Worm (Caenorhabditis elegans) whole organism, young adult: ENCODE data around the gene C49C3.4.

Experiments used
- C17E4.6 ChIP-seq: fragments of 200-800 bp; sonication (Bioruptor generic); IDR thresholded peaks from 2 replicates; pipeline ENCODE4 v1.3.6; 2022; ENCODE audit warnings: missing genetic modification reagents, missing genetic modification characterization, missing compliant biosample characterization
- F10E7.11 ChIP-seq: sonication (generic microtip); optimal IDR thresholded peaks from 2 replicates; lab custom pipeline; 2017; ENCODE audit warnings: mild to moderate bottlenecking, missing genetic modification characterization, moderate library complexity, missing compliant biosample characterization
- F33H1.4 ChIP-seq: fragments of 200-800 bp; sonication (Bioruptor generic); IDR thresholded peaks from 2 replicates; pipeline ENCODE4 v1.3.6; 2022; ENCODE audit warnings: missing genetic modification reagents, missing genetic modification characterization, missing compliant biosample characterization
- F37B4.10 ChIP-seq: fragments of 200-800 bp; sonication (Bioruptor generic); IDR thresholded peaks from 2 replicates; pipeline ENCODE4 v1.3.6; 2022; ENCODE audit warnings: missing genetic modification characterization, missing compliant biosample characterization
- F52B5.7 ChIP-seq: sonication (generic microtip); optimal IDR thresholded peaks from 2 replicates; lab custom pipeline; 2016; ENCODE audit warnings: mild to moderate bottlenecking, missing genetic modification characterization, missing compliant biosample characterization
- F55B11.4 ChIP-seq: sonication (generic microtip); optimal IDR thresholded peaks from 2 replicates; lab custom pipeline; 2016; ENCODE audit warnings: missing compliant biosample characterization, missing genetic modification characterization, borderline replicate concordance; ENCODE audit not compliant: insufficient read depth
- K12H6.12 ChIP-seq: fragments of 200-800 bp; sonication (Bioruptor generic); optimal IDR thresholded peaks from 2 replicates; lab custom pipeline; 2018; ENCODE audit warnings: mild to moderate bottlenecking, missing genetic modification characterization, missing compliant biosample characterization
- Y56A3A.18 ChIP-seq: fragments of 200-800 bp; sonication (Bioruptor generic); IDR thresholded peaks from 2 replicates; pipeline ENCODE4 v1.3.6; 2022; ENCODE audit warnings: missing genetic modification reagents, missing genetic modification characterization, missing compliant biosample characterization
- ZK185.1 ChIP-seq: sonication (generic microtip); optimal IDR thresholded peaks from 2 replicates; lab custom pipeline; 2016; ENCODE audit warnings: mild to moderate bottlenecking, missing genetic modification characterization, missing compliant biosample characterization; ENCODE audit not compliant: poor library complexity, severe bottlenecking
- akir-1 ChIP-seq: fragments of 200-800 bp; sonication (Bioruptor generic); optimal IDR thresholded peaks from 2 replicates; lab custom pipeline; 2018; ENCODE audit warnings: mild to moderate bottlenecking, missing genetic modification characterization, moderate library complexity, missing compliant biosample characterization
- ama-1 ChIP-seq, 3 experiments: fragments of 150-350 bp in 1 of 3; sonication (generic microtip) in 2 of 3; optimal IDR thresholded peaks; 2 replicates each; lab custom pipeline; 2014 to 2018; ENCODE audit warnings: missing biosample characterization in 2 of 3, missing genetic modification characterization in 2 of 3, missing genetic modification reagents in 2 of 3
- atf-7 ChIP-seq: sonication (generic microtip); optimal IDR thresholded peaks from 2 replicates; lab custom pipeline; 2017; ENCODE audit warnings: mild to moderate bottlenecking, missing genetic modification characterization, missing compliant biosample characterization
- athp-1 ChIP-seq: sonication (generic microtip); optimal IDR thresholded peaks from 2 replicates; lab custom pipeline; 2017; ENCODE audit warnings: mild to moderate bottlenecking, missing genetic modification characterization, missing compliant biosample characterization
- bed-2 ChIP-seq: fragments of 200-800 bp; sonication (Bioruptor generic); IDR thresholded peaks from 2 replicates; pipeline ENCODE4 v1.3.6; 2022; ENCODE audit warnings: missing genetic modification reagents, missing genetic modification characterization, missing compliant biosample characterization
- cebp-1 ChIP-seq, 2 experiments: fragments of 200-800 bp in 1 of 2; sonication (Bioruptor generic) in 1 of 2; sonication (generic microtip) in 1 of 2; IDR thresholded peaks in 1 of 2; optimal IDR thresholded peaks in 1 of 2; 2 replicates each; pipeline versions ENCODE4 v1.3.6 to Lab custom; 2017 to 2022; ENCODE audit warnings: missing compliant biosample characterization in 2 of 2, missing genetic modification characterization in 2 of 2, mild to moderate bottlenecking in 1 of 2, missing genetic modification reagents in 1 of 2, moderate library complexity in 1 of 2
- cebp-2 ChIP-seq: fragments of 200-800 bp; sonication (Bioruptor generic); IDR thresholded peaks from 2 replicates; pipeline ENCODE4 v1.3.6; 2022; ENCODE audit warnings: missing genetic modification characterization, missing compliant biosample characterization
- ceh-100 ChIP-seq: fragments of 200-800 bp; sonication (Bioruptor generic); IDR thresholded peaks from 2 replicates; pipeline ENCODE4 v1.3.6; 2022; ENCODE audit warnings: missing genetic modification reagents, missing genetic modification characterization, missing compliant biosample characterization
- ceh-40 ChIP-seq: fragments of 200-800 bp; sonication (Bioruptor generic); IDR thresholded peaks from 2 replicates; pipeline ENCODE4 v1.3.6; 2022; ENCODE audit warnings: missing genetic modification characterization, missing compliant biosample characterization
- ceh-58 ChIP-seq: fragments of 200-800 bp; sonication (Bioruptor generic); IDR thresholded peaks from 2 replicates; pipeline ENCODE4 v1.3.6; 2022; ENCODE audit warnings: missing genetic modification characterization, missing compliant biosample characterization
- ceh-79 ChIP-seq: sonication (generic microtip); optimal IDR thresholded peaks from 2 replicates; lab custom pipeline; 2017; ENCODE audit warnings: mild to moderate bottlenecking, missing genetic modification characterization, missing compliant biosample characterization
- dpl-1 ChIP-seq: fragments of 150-350 bp; optimal IDR thresholded peaks from 2 replicates; lab custom pipeline; 2014; ENCODE audit warnings: missing biosample characterization, missing genetic modification reagents, missing genetic modification characterization
- fkh-3 ChIP-seq: sonication (generic microtip); optimal IDR thresholded peaks from 2 replicates; lab custom pipeline; 2016; ENCODE audit warnings: mild to moderate bottlenecking, missing genetic modification characterization, missing compliant biosample characterization
- gei-17 ChIP-seq: fragments of 200-800 bp; sonication (Bioruptor generic); optimal IDR thresholded peaks from 2 replicates; lab custom pipeline; 2018; ENCODE audit warnings: mild to moderate bottlenecking, missing genetic modification characterization, missing compliant biosample characterization
- him-1 ChIP-seq: sonication (generic microtip); optimal IDR thresholded peaks from 2 replicates; lab custom pipeline; 2016; ENCODE audit warnings: missing genotype, missing genetic modification reagents, missing genetic modification characterization, missing compliant biosample characterization
- hlh-26 ChIP-seq: fragments of 200-800 bp; sonication (Bioruptor generic); conservative IDR thresholded peaks from 2 replicates; pipeline ENCODE4 v1.3.6; 2022; ENCODE audit warnings: missing genetic modification reagents, missing genetic modification characterization, missing compliant biosample characterization
- hmg-1.2 ChIP-seq: fragments of 200-800 bp; sonication (Bioruptor generic); IDR thresholded peaks from 2 replicates; pipeline ENCODE4 v1.3.6; 2022; ENCODE audit warnings: missing genetic modification reagents, missing genetic modification characterization, missing compliant biosample characterization
- lag-1 ChIP-seq: fragments of 200-800 bp; sonication (Bioruptor generic); IDR thresholded peaks from 2 replicates; pipeline ENCODE4 v1.3.6; 2022; ENCODE audit warnings: missing genetic modification reagents, missing genetic modification characterization, missing compliant biosample characterization
- let-607 ChIP-seq, 2 experiments: fragments of 200-800 bp in 1 of 2; sonication (Bioruptor generic) in 1 of 2; sonication (generic microtip) in 1 of 2; optimal IDR thresholded peaks; 2 replicates each; lab custom pipeline; 2016 to 2018; ENCODE audit warnings: mild to moderate bottlenecking in 2 of 2, missing compliant biosample characterization in 2 of 2, missing genetic modification characterization in 2 of 2, moderate library complexity in 2 of 2, missing genotype in 1 of 2
- lin-40 ChIP-seq: sonication (generic microtip); optimal IDR thresholded peaks from 2 replicates; lab custom pipeline; 2016; ENCODE audit warnings: missing genetic modification characterization, mild to moderate bottlenecking, missing compliant biosample characterization, missing genotype, missing genetic modification reagents
- mes-4 ChIP-seq: sonication (generic microtip); optimal IDR thresholded peaks from 2 replicates; lab custom pipeline; 2016; ENCODE audit warnings: missing genotype, missing genetic modification characterization, missing compliant biosample characterization
- mxl-1 ChIP-seq: sonication (generic microtip); optimal IDR thresholded peaks from 2 replicates; lab custom pipeline; 2016; ENCODE audit warnings: missing genetic modification characterization, missing compliant biosample characterization
- nfya-1 ChIP-seq: sonication (generic microtip); optimal IDR thresholded peaks from 2 replicates; lab custom pipeline; 2017; ENCODE audit warnings: antibody characterized with exemption, missing compliant biosample characterization, missing genetic modification characterization, borderline replicate concordance; ENCODE audit not compliant: insufficient read depth
- nfya-2 ChIP-seq: fragments of 200-800 bp; sonication (Bioruptor generic); IDR thresholded peaks from 2 replicates; pipeline ENCODE4 v1.3.6; 2022; ENCODE audit warnings: missing genetic modification reagents, missing genetic modification characterization, missing compliant biosample characterization
- nhr-120 ChIP-seq: fragments of 200-800 bp; sonication (Bioruptor generic); IDR thresholded peaks from 2 replicates; pipeline ENCODE4 v1.3.6; 2022; ENCODE audit warnings: missing genetic modification characterization, missing compliant biosample characterization
- nhr-90 ChIP-seq: sonication (generic microtip); optimal IDR thresholded peaks from 2 replicates; lab custom pipeline; 2016; ENCODE audit warnings: missing genotype, mild to moderate bottlenecking, missing genetic modification characterization, missing compliant biosample characterization
- pbrm-1 ChIP-seq: fragments of 200-800 bp; sonication (Bioruptor generic); IDR thresholded peaks from 2 replicates; pipeline ENCODE4 v1.3.6; 2022; ENCODE audit warnings: missing genetic modification reagents, missing genetic modification characterization, missing compliant biosample characterization
- pha-4 ChIP-seq: fragments of 150-350 bp; sonication (generic microtip); optimal IDR thresholded peaks from 2 replicates; lab custom pipeline; 2014; ENCODE audit warnings: missing biosample characterization, missing genetic modification reagents, missing genetic modification characterization
- sdz-38 ChIP-seq: sonication (generic microtip); optimal IDR thresholded peaks from 2 replicates; lab custom pipeline; 2016; ENCODE audit warnings: missing genotype, missing genetic modification characterization, missing compliant biosample characterization
- tbx-9 ChIP-seq: sonication (generic microtip); optimal IDR thresholded peaks from 2 replicates; lab custom pipeline; 2016; ENCODE audit warnings: borderline replicate concordance, missing genetic modification characterization, inconsistent platforms, missing compliant biosample characterization
- unc-130 ChIP-seq: sonication (generic microtip); optimal IDR thresholded peaks from 2 replicates; lab custom pipeline; 2016; ENCODE audit warnings: missing genetic modification reagents, missing genetic modification characterization, missing compliant biosample characterization
- ztf-18 ChIP-seq: sonication (generic microtip); optimal IDR thresholded peaks from 2 replicates; lab custom pipeline; 2016; ENCODE audit warnings: missing genotype, mild to moderate bottlenecking, missing genetic modification characterization, missing compliant biosample characterization
- ztf-25 ChIP-seq: fragments of 200-800 bp; sonication (Bioruptor generic); IDR thresholded peaks from 2 replicates; pipeline ENCODE4 v1.3.6; 2022; ENCODE audit warnings: missing genetic modification reagents, missing genetic modification characterization, missing compliant biosample characterization
- ztf-3 ChIP-seq: fragments of 200-800 bp; sonication (Bioruptor generic); optimal IDR thresholded peaks from 2 replicates; lab custom pipeline; 2018; ENCODE audit warnings: mild to moderate bottlenecking, missing genetic modification characterization, missing compliant biosample characterization

The C49C3.4 gene

ce11 chrIV:17342667-17343066, 22.1 kb downstream of the C49C3.4 start, which contains the start of gene C49C3.21 (continued):
- TF ChIP-seq ceh-40 (GFP tag; lab: Robert Waterston, UW) (no peak), lag-1 (GFP tag; lab: Robert Waterston, UW) (no peak), ceh-100 (GFP tag; lab: Robert Waterston, UW) (no peak)
- TF ChIP-seq, all 124 proteins: peak for 0

- TF ChIP-seq gei-17 (GFP tag; lab: Kevin White, UChicago) (no peak), pbrm-1 (GFP tag; lab: Robert Waterston, UW) (no peak), bed-2 (GFP tag; lab: Robert Waterston, UW) (no peak), cebp-2 (GFP tag; lab: Robert Waterston, UW) (no peak), mxl-1 (tag; lab: Kevin White, UChicago) (no peak), ceh-58 (GFP tag; lab: Robert Waterston, UW) (no peak), akir-1 (GFP tag; lab: Kevin White, UChicago) (no peak), pha-4 (no peak), ztf-3 (GFP tag; lab: Kevin White, UChicago) (no peak), hlh-26 (GFP tag; lab: Robert Waterston, UW) (no peak), Y56A3A.18 (GFP tag; lab: Robert Waterston, UW) (no peak), F10E7.11 (tag; lab: Kevin White, UChicago) (no peak), F37B4.10 (GFP tag; lab: Robert Waterston, UW) (no peak), C17E4.6 (GFP tag; lab: Robert Waterston, UW) (no peak), ztf-25 (GFP tag; lab: Robert Waterston, UW) (no peak), F55B11.4 (tag; lab: Kevin White, UChicago) (no peak), ztf-18 (no peak), sdz-38 (no peak), dpl-1 (GFP tag; lab: Kevin White, UChicago) (no peak), ama-1 (optimal IDR thresholded peaks at IDR 0.05; lab: Kevin White, UChicago) (no peak), ama-1 (GFP tag; optimal IDR thresholded peaks at IDR 0.05; lab: Kevin White, UChicago) (no peak)
- TF ChIP-seq, all 124 proteins: peak for 0
Observed at ce11 chrIV:17343482-17343881, 22.9 kb downstream of the C49C3.4 start, which contains the start of gene C49C3.11. C49C3.11 (plus strand) TSS chrIV:17343782.

ce11 chrIV:17346599-17347218, 26.1 kb downstream of the C49C3.4 start, which contains the start of the genes clec-197 and clec-198:
clec-197 (minus strand) TSS chrIV:17346699.
clec-198 (plus strand) TSS chrIV:17347168.
- TF ChIP-seq ceh-79 (tag; lab: Kevin White, UChicago) (no peak), unc-130 (GFP tag; lab: Kevin White, UChicago) (no peak), F52B5.7 (tag; lab: Kevin White, UChicago) (no peak), lin-40 (tag; lab: Kevin White, UChicago) (no peak), atf-7 (tag; lab: Kevin White, UChicago) (no peak), K12H6.12 (no peak), nhr-120 (GFP tag; lab: Robert Waterston, UW) (no peak), F33H1.4 (GFP tag; lab: Robert Waterston, UW) (no peak), nfya-1 (tag; lab: Kevin White, UChicago) (no peak), nhr-90 (tag; lab: Kevin White, UChicago) (no peak), ZK185.1 (no peak)
- TF ChIP-seq, all 124 proteins: peak for 0

- TF ChIP-seq mes-4 (tag; lab: Kevin White, UChicago): no peak
- no peak for TF ChIP-seq let-607 (tag; optimal IDR thresholded peaks at IDR 0.05; lab: Kevin White, UChicago)
- TF ChIP-seq F33H1.4 (GFP tag; lab: Robert Waterston, UW): no peak
- no peak for TF ChIP-seq nhr-90 (tag; lab: Kevin White, UChicago)
- no peak for TF ChIP-seq cebp-1 (GFP tag; IDR thresholded peaks at IDR 0.05; lab: Robert Waterston, UW)
- TF ChIP-seq cebp-1 (tag; optimal IDR thresholded peaks at IDR 0.05; lab: Kevin White, UChicago): no peak
- no peak for TF ChIP-seq nfya-2 (GFP tag; lab: Robert Waterston, UW)
- TF ChIP-seq him-1 (tag; lab: Kevin White, UChicago): no peak
- TF ChIP-seq F55B11.4 (tag; lab: Kevin White, UChicago): no peak
- TF ChIP-seq athp-1: no peak
- no peak for TF ChIP-seq hmg-1.2 (GFP tag; lab: Robert Waterston, UW)
- no peak for TF ChIP-seq tbx-9 (tag; lab: Kevin White, UChicago)
- no peak for TF ChIP-seq fkh-3 (tag; lab: Kevin White, UChicago)
Observed at ce11 chrIV:17351586-17351985, 31.0 kb downstream of the C49C3.4 start, which contains the start of gene clec-199. clec-199 (plus strand) TSS chrIV:17351886.
